Fruit fly (Drosophila melanogaster): ENCODE data around the gene CG6271.

CG6271 gene

DNA sequence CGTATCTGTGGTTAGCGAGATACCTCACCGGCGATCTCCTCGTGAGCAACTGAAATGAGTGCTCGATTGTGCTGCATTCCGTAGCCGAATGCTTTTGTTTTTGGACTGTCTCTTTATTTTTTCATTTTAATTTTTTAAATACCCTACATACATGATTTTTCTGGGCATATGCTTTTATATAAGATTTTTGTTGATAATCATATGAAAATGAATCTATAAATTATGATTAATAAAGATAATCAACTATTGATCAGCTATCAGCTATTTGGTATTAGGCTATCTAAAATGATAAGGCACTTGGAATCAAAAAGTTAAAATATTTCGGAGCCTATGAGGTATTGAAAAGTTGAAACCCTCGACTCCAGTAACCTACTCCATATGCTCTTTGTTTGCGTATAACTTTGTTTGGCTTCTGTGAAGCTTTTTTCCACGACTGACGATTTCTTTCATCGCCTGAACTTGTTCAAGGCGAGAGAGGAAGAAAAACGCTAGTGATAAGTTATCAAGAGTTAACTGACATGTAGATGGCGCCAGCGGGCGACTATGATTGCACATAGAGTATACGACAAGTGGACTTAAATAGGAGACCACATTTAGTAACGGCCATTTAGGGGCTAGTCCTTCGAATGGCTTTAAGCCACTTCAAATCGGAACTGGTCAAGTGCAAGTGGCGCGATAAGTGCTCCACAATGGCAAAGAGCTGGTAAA is 36.0 kb downstream of the CG6271 start, which contains the start of gene CG31076 (continued):
- TF ChIP-seq CG11762 (GFP tag; optimal IDR thresholded peaks at IDR 0.05; ENCODE audit: insufficient read depth) (peak; percentile 46), Lpt (GFP tag; optimal IDR thresholded peaks at IDR 0.05) (peak; percentile 26), Sox102F (GFP tag; optimal IDR thresholded peaks at IDR 0.05) (peak; percentile 68), CG11902 (GFP tag; optimal IDR thresholded peaks at IDR 0.05) (peak; percentile 57), CG6792 (GFP tag; optimal IDR thresholded peaks at IDR 0.05) (peak; percentile 60), Sox15 (GFP tag; optimal IDR thresholded peaks at IDR 0.05) (peak; percentile 5), CG6854 (GFP tag; optimal IDR thresholded peaks at IDR 0.05) (no peak), vri (GFP tag; optimal IDR thresholded peaks at IDR 0.05) (peak; percentile 48), CG10669 (GFP tag; optimal IDR thresholded peaks at IDR 0.05) (peak; percentile 64), Gug (GFP tag; IDR thresholded peaks at IDR 0.05) (no peak), topi (GFP tag; optimal IDR thresholded peaks at IDR 0.05) (peak; percentile 85), CG16779 (tag; optimal IDR thresholded peaks at IDR 0.05) (peak; percentile 15), CG31627 (GFP tag; optimal IDR thresholded peaks at IDR 0.05) (peak; percentile 56), fkh (GFP tag; optimal IDR thresholded peaks at IDR 0.05) (peak; percentile 70), lz (GFP tag; optimal IDR thresholded peaks at IDR 0.05) (peak; percentile 73), CG10631 (GFP tag; optimal IDR thresholded peaks at IDR 0.05) (peak; percentile 32), acj6 (GFP tag; optimal IDR thresholded peaks at IDR 0.05) (peak; percentile 24), Hr38 (GFP tag; optimal IDR thresholded peaks at IDR 0.05) (no peak), Blimp-1 (GFP tag; optimal IDR thresholded peaks at IDR 0.05) (peak; percentile 53)

DNA sequence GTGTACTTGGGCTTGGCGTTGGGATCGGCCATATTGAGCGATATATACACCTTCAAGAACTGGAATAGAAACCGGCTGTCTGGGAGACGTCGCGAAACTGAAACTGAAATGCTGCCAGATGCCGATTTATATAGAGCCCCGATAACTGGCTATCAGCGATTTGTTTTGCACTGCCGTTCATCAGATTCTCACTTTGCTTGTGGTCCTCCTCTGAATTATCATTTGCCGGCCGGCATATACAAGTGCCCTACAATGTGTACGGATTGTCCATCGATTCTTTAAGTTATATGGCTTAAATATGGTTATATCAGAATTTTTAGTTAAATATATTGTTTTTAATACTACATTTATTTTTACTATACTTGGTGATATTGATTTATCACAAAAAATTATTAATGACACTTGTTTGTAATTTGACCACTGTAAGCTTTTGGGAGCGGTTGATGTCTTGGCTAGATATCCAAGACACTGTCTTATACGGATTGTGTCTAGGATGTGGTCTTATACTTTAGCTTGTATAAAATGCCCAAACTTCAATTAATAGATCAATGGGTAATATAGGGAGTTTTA is 37.4 kb downstream of the CG6271 start, which contains the start of gene CG31075:
Gene CG31075 (minus strand): TSS at position 106 of the 570 bp plus-strand sequence.
- TF ChIP-seq CG8319 (GFP tag; optimal IDR thresholded peaks at IDR 0.05) (peak; percentile 77), CG9139 (GFP tag; optimal IDR thresholded peaks at IDR 0.05) (peak; percentile 77), CG7368 (GFP tag; optimal IDR thresholded peaks at IDR 0.05) (peak; percentile 85), achi (GFP tag; optimal IDR thresholded peaks at IDR 0.05) (peak; percentile 90), fkh (GFP tag; optimal IDR thresholded peaks at IDR 0.05) (no peak), svp (GFP tag) (peak; percentile 96), CG10631 (GFP tag; optimal IDR thresholded peaks at IDR 0.05) (peak; percentile 91), acj6 (GFP tag; optimal IDR thresholded peaks at IDR 0.05) (peak; percentile 85), CG16779 (tag; optimal IDR thresholded peaks at IDR 0.05) (peak; percentile 81), cyc (GFP tag; optimal IDR thresholded peaks at IDR 0.05) (peak; percentile 92), CG6854 (GFP tag; optimal IDR thresholded peaks at IDR 0.05) (peak; percentile 72), Smox (GFP tag; optimal IDR thresholded peaks at IDR 0.05) (peak; percentile 87), spab (GFP tag; optimal IDR thresholded peaks at IDR 0.05) (peak; percentile 84), CG31627 (GFP tag; optimal IDR thresholded peaks at IDR 0.05) (peak; percentile 76), CG3919 (GFP tag; optimal IDR thresholded peaks at IDR 0.05) (peak; percentile 94), CG8632 (GFP tag; optimal IDR thresholded peaks at IDR 0.05) (peak; percentile 74), CG8119 (GFP tag; IDR thresholded peaks at IDR 0.05) (peak; percentile 94), CG3032 (tag; optimal IDR thresholded peaks at IDR 0.05) (peak; percentile 83), Hr4 (GFP tag; optimal IDR thresholded peaks at IDR 0.05) (peak; percentile 82), CG10669 (GFP tag; optimal IDR thresholded peaks at IDR 0.05) (peak; percentile 89), Eip75B (GFP tag; optimal IDR thresholded peaks at IDR 0.05) (peak; percentile 87), lz (GFP tag; optimal IDR thresholded peaks at IDR 0.05) (peak; percentile 92), vri (GFP tag; optimal IDR thresholded peaks at IDR 0.05) (peak; percentile 85), Ets96B (tag; optimal IDR thresholded peaks at IDR 0.05) (peak; percentile 93), eg (GFP tag; IDR thresholded peaks at IDR 0.05) (peak; percentile 97), OdsH (GFP tag; optimal IDR thresholded peaks at IDR 0.05) (peak; percentile 86), CG4318 (GFP tag; optimal IDR thresholded peaks at IDR 0.05) (peak; percentile 73), Ets21C (GFP tag; optimal IDR thresholded peaks at IDR 0.05) (peak; percentile 76), Eip93F (GFP tag; optimal IDR thresholded peaks at IDR 0.05) (peak; percentile 91), CG6792 (GFP tag; optimal IDR thresholded peaks at IDR 0.05) (peak; percentile 86), CG6276 (GFP tag; optimal IDR thresholded peaks at IDR 0.05) (no peak), CG6163 (GFP tag; IDR thresholded peaks at IDR 0.05) (peak; percentile 99), Sox14 (GFP tag; optimal IDR thresholded peaks at IDR 0.05) (peak; percentile 81), pdm3 (GFP tag; optimal IDR thresholded peaks at IDR 0.05) (peak; percentile 84), Hr39 (GFP tag; optimal IDR thresholded peaks at IDR 0.05) (peak; percentile 69), Lpt (GFP tag; optimal IDR thresholded peaks at IDR 0.05) (peak; percentile 68), Gug (GFP tag; IDR thresholded peaks at IDR 0.05) (peak; percentile 97), CG11294 (GFP tag; IDR thresholded peaks at IDR 0.05) (peak; percentile 75), Met (GFP tag; optimal IDR thresholded peaks at IDR 0.05) (peak; percentile 88), CG11762 (GFP tag; optimal IDR thresholded peaks at IDR 0.05; ENCODE audit: insufficient read depth) (peak; percentile 83), CG11902 (GFP tag; optimal IDR thresholded peaks at IDR 0.05) (peak; percentile 80), Sox15 (GFP tag; optimal IDR thresholded peaks at IDR 0.05) (peak; percentile 41)

All from whole organism, prepupa.